Worm (Caenorhabditis elegans) whole organism, mixed stage, embryonic: Measurements from ENCODE around the gene W06H8.6.

Source experiments
- mep-1 ChIP-seq: fragments of 150-350 bp; optimal IDR thresholded peaks from 2 replicates; lab custom pipeline; 2017; ENCODE audit warnings: missing biosample characterization, missing genetic modification reagents, missing genetic modification characterization, inconsistent platforms
- nhr-12 ChIP-seq: fragments of 150-350 bp; optimal IDR thresholded peaks from 2 replicates; lab custom pipeline; 2014; ENCODE audit warnings: missing biosample characterization, missing genetic modification characterization
- nhr-28 ChIP-seq: fragments of 150-350 bp; optimal IDR thresholded peaks from 2 replicates; lab custom pipeline; 2014; ENCODE audit warnings: missing biosample characterization, missing genetic modification characterization
- nhr-76 ChIP-seq: sonication (generic microtip); optimal IDR thresholded peaks from 2 replicates; lab custom pipeline; 2017; ENCODE audit warnings: missing biosample characterization, missing genetic modification characterization
- pha-4 ChIP-seq: fragments of 150-350 bp; optimal IDR thresholded peaks from 2 replicates; lab custom pipeline; 2018; ENCODE audit warnings: missing biosample characterization, missing genetic modification reagents, missing genetic modification characterization
- snpc-4 ChIP-seq: fragments of 150-350 bp; optimal IDR thresholded peaks from 2 replicates; lab custom pipeline; 2014; ENCODE audit warnings: missing biosample characterization, missing genetic modification characterization

ce11 chrV:6220752-6221151 lies 6.1 kb downstream of the W06H8.6 start:
- TF ChIP-seq pha-4 (no peak), snpc-4 (tag; lab: Kevin White, UChicago) (no peak), nhr-76 (tag; lab: Kevin White, UChicago) (no peak), nhr-12 (tag; lab: Kevin White, UChicago) (no peak), nhr-28 (tag; lab: Kevin White, UChicago) (no peak), mep-1 (no peak)
